Fruit fly (Drosophila melanogaster): ENCODE measurements around the gene disp.
A peak's percentile ranks its signal among the peaks of the same experiment; 100 is the strongest.

Gene disp

DNA sequence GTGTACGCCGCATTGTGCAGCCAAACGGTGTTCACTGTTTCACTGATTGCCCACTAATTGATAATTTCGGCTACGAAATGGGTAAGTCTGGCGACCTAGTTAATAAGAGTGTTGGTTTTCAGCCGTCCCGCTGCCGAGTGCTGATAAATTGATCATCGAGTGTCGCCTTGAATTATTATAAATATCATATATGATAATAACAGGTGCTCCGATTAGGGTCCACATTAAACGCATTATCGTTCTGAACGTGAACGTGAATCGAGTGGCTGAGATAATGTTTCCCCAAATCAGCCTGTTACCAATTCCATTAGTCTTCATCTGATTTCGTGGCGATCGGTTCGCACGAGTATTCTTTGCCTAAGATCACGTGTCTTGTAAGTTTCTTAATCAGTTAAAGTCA lies 14.8 kb downstream of the disp start (continued):
- TF ChIP-seq cad (GFP tag; optimal IDR thresholded peaks at IDR 0.05) (no peak), grn (GFP tag; optimal IDR thresholded peaks at IDR 0.05) (peak; percentile 82), Poxn (GFP tag; IDR thresholded peaks at IDR 0.05) (no peak), CG18011 (GFP tag; optimal IDR thresholded peaks at IDR 0.05) (no peak), sug (tag; optimal IDR thresholded peaks at IDR 0.05) (peak; percentile 74), CG4617 (GFP tag; optimal IDR thresholded peaks at IDR 0.05; ENCODE audit: borderline replicate concordance) (no peak), HLHmδ (GFP tag; optimal IDR thresholded peaks at IDR 0.05) (no peak), tll (GFP tag; optimal IDR thresholded peaks at IDR 0.05) (no peak), Med (GFP tag) (peak; percentile 21), D19B (GFP tag; optimal IDR thresholded peaks at IDR 0.05) (no peak), CG3726 (GFP tag; IDR thresholded peaks at IDR 0.05) (no peak), CG1233 (GFP tag; optimal IDR thresholded peaks at IDR 0.05) (no peak), Awh (GFP tag; IDR thresholded peaks at IDR 0.05) (no peak), cas (GFP tag; IDR thresholded peaks at IDR 0.05) (no peak), CG14667 (GFP tag; IDR thresholded peaks at IDR 0.05) (no peak), CG18619 (GFP tag; optimal IDR thresholded peaks at IDR 0.05) (no peak), lbe (GFP tag; optimal IDR thresholded peaks at IDR 0.05) (no peak), z (GFP tag; IDR thresholded peaks at IDR 0.05) (no peak), h (optimal IDR thresholded peaks at IDR 0.05) (no peak), CG8924 (tag; optimal IDR thresholded peaks at IDR 0.05) (no peak), Dref (GFP tag; IDR thresholded peaks at IDR 0.05) (no peak), CG4328 (GFP tag; optimal IDR thresholded peaks at IDR 0.05) (no peak), CG12236 (GFP tag; optimal IDR thresholded peaks at IDR 0.05) (no peak)

- TF ChIP-seq CG10431 (GFP tag; optimal IDR thresholded peaks at IDR 0.05) = no peak
- no peak for TF ChIP-seq CG10209 (GFP tag; optimal IDR thresholded peaks at IDR 0.05)
- TF ChIP-seq CG2116 (GFP tag; optimal IDR thresholded peaks at IDR 0.05) = no peak
- no peak for TF ChIP-seq Meics (GFP tag; optimal IDR thresholded peaks at IDR 0.05)
- no peak for TF ChIP-seq CG10366 (GFP tag; IDR thresholded peaks at IDR 0.05)
- no peak for TF ChIP-seq da (GFP tag; optimal IDR thresholded peaks at IDR 0.05)
- TF ChIP-seq otp (GFP tag; IDR thresholded peaks at IDR 0.05) = no peak
Observed at dm6 chr3R:5840870-5841269, 15.2 kb downstream of the disp start, which contains the start of gene CG1213. Gene CG1213, plus strand, starts transcription at chr3R:5841170.

DNA sequence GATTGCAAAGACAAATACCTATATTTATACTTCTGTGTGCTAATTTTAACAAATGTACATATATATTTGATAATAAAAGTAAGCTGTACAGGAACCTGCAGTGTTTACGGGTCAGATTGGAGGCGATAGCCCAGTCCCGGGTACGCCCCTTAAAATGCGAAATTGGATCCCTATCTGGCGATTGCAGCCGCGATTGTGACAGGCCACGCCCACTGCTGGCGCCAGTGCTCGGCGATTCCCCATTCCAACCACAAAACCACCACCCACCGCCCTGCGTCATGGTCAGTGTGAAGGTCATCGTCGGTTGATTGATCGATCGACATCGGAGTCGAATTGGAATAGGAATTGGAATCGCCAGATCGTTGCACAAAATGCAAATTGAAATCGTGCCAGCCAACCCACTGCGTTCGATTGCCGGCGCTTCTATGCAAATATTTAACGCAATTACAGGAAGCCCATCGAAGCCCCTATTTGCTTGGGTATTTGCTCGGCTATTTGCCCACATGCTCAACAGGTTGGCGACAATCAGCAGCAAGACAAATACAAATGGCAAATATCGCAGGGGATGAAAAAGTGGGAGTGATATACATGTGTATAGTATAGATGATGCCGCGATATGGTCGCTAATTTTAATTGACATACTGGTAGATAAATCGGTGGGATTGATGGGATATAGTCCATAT lies 17.3 kb downstream of the disp start:
- TF ChIP-seq bab2 (GFP tag; optimal IDR thresholded peaks at IDR 0.05) (peak; percentile 20), CG7786 (GFP tag; optimal IDR thresholded peaks at IDR 0.05) (no peak), Sry-β (GFP tag; optimal IDR thresholded peaks at IDR 0.05) (no peak), CG1529 (GFP tag; optimal IDR thresholded peaks at IDR 0.05) (no peak), CG10147 (GFP tag; optimal IDR thresholded peaks at IDR 0.05) (no peak), CG18599 (GFP tag; optimal IDR thresholded peaks at IDR 0.05) (peak; percentile 5), CG7556 (GFP tag; optimal IDR thresholded peaks at IDR 0.05) (no peak), HLHmδ (GFP tag; optimal IDR thresholded peaks at IDR 0.05) (no peak), lab (GFP tag; optimal IDR thresholded peaks at IDR 0.05) (peak; percentile 22), NC2α (GFP tag; optimal IDR thresholded peaks at IDR 0.05) (no peak), Ets65A (GFP tag) (peak; percentile 9), scrt (GFP tag; optimal IDR thresholded peaks at IDR 0.05) (no peak), Hr39 (optimal IDR thresholded peaks at IDR 0.05) (no peak), CG14014 (GFP tag; IDR thresholded peaks at IDR 0.05) (no peak), CG4730 (GFP tag; IDR thresholded peaks at IDR 0.05) (no peak), ind (GFP tag; optimal IDR thresholded peaks at IDR 0.05) (no peak), pb (GFP tag; optimal IDR thresholded peaks at IDR 0.05) (no peak), CG31365 (tag; optimal IDR thresholded peaks at IDR 0.05) (no peak), CG33557 (GFP tag; optimal IDR thresholded peaks at IDR 0.05) (no peak), Aef1 (GFP tag; IDR thresholded peaks at IDR 0.05) (0 out of 3 replicates have a peak, but pooled peaks have one; percentile 17), HLH4C (GFP tag; IDR thresholded peaks at IDR 0.05; ENCODE audit: partially characterized antibody) (no peak), Ets97D (GFP tag; optimal IDR thresholded peaks at IDR 0.05) (no peak)

Measured in whole organism, embryonic.